Worm (Caenorhabditis elegans) whole organism, young adult: ENCODE results near the gene ZK686.3.

ENCODE experiments used
- F37B4.10 ChIP-seq: fragments of 200-800 bp; sonication (Bioruptor generic); IDR thresholded peaks from 2 replicates; pipeline ENCODE4 v1.3.6; 2022; ENCODE audit warnings: missing genetic modification characterization, missing compliant biosample characterization
- T07F8.4 ChIP-seq: sonication (generic microtip); optimal IDR thresholded peaks from 2 replicates; lab custom pipeline; 2016; ENCODE audit warnings: mild to moderate bottlenecking, missing genetic modification characterization, moderate library complexity, missing compliant biosample characterization
- Y67H2A.10 ChIP-seq: fragments of 200-800 bp; sonication (Bioruptor generic); conservative IDR thresholded peaks from 2 replicates; pipeline ENCODE4 v1.3.6; 2022; ENCODE audit warnings: missing genetic modification reagents, missing genetic modification characterization, missing compliant biosample characterization
- athp-1 ChIP-seq: sonication (generic microtip); optimal IDR thresholded peaks from 2 replicates; lab custom pipeline; 2017; ENCODE audit warnings: mild to moderate bottlenecking, missing genetic modification characterization, missing compliant biosample characterization
- pha-4 ChIP-seq: fragments of 150-350 bp; sonication (generic microtip); optimal IDR thresholded peaks from 2 replicates; lab custom pipeline; 2014; ENCODE audit warnings: missing biosample characterization, missing genetic modification reagents, missing genetic modification characterization
- rpc-1 ChIP-seq, 2 experiments: fragments of 150-350 bp in 1 of 2; sonication (generic microtip) in 1 of 2; optimal IDR thresholded peaks; 2 replicates each; lab custom pipeline; 2014 to 2018; ENCODE audit warnings: missing biosample characterization in 1 of 2, missing genetic modification characterization in 1 of 2, missing genetic modification reagents in 1 of 2, missing genotype in 1 of 2
- snpc-1.1 ChIP-seq: sonication (generic microtip); optimal IDR thresholded peaks from 2 replicates; lab custom pipeline; 2017; ENCODE audit warnings: missing genetic modification characterization, mild to moderate bottlenecking, missing compliant biosample characterization, antibody characterized with exemption, moderate library complexity, missing genotype, missing genetic modification reagents; ENCODE audit not compliant: insufficient read depth
- ztf-26 ChIP-seq: sonication (generic microtip); optimal IDR thresholded peaks from 2 replicates; lab custom pipeline; 2017; ENCODE audit warnings: missing genetic modification characterization, missing compliant biosample characterization

DNA sequence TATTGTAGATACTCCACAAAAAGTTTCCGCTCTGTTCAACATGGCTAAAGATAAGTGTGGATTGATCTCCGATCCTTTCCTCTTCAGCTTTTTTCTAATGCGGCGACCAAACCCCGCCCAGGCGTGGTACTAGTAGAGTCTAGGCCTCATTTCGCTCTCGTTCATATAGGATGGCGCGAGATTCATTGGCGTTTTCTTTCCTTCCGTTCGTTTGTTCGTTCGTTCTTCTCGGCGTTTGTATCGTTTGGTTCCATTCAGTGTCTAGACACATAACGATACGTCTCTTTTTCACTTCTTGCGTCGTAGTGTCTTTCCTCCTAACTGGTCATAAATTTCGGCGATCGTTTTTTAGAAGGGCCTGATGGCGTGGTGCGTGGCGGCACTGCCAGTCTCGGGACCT is 39.8 kb downstream of the ZK686.3 start:
- TF ChIP-seq ztf-26 (tag; lab: Kevin White, UChicago) = no peak
- no peak for TF ChIP-seq pha-4 (tag; lab: Kevin White, UChicago)
- no peak for TF ChIP-seq snpc-1.1 (tag; lab: Kevin White, UChicago)
- no peak for TF ChIP-seq F37B4.10
- no peak for TF ChIP-seq rpc-1 (optimal IDR thresholded peaks at IDR 0.05; lab: Kevin White, UChicago)
- TF ChIP-seq rpc-1 (tag; optimal IDR thresholded peaks at IDR 0.05; lab: Kevin White, UChicago) = no peak
- no peak for TF ChIP-seq T07F8.4 (tag; lab: Kevin White, UChicago)
- no peak for TF ChIP-seq athp-1
- no peak for TF ChIP-seq Y67H2A.10 (GFP tag; lab: Robert Waterston, UW)
